Worm (Caenorhabditis elegans): ENCODE results near the gene osm-5.

ce11 chrX:2950234-2950633, 33.8 kb upstream of the osm-5 start:
- TF ChIP-seq ceh-100 (GFP tag; IDR thresholded peaks at IDR 0.05) = no peak
- TF ChIP-seq hmg-1.2 (GFP tag; IDR thresholded peaks at IDR 0.05) = no peak
- TF ChIP-seq snpc-4 (GFP tag; optimal IDR thresholded peaks at IDR 0.05) = no peak
- no peak for TF ChIP-seq snpc-4 (tag; optimal IDR thresholded peaks at IDR 0.05)
- no peak for TF ChIP-seq nfya-1 (tag; optimal IDR thresholded peaks at IDR 0.05; ENCODE audit: borderline replicate concordance, insufficient read depth)
- no peak for TF ChIP-seq F55B11.4 (tag; optimal IDR thresholded peaks at IDR 0.05; ENCODE audit: borderline replicate concordance, insufficient read depth)
- TF ChIP-seq F22D6.2 (tag; optimal IDR thresholded peaks at IDR 0.05) = no peak
- no peak for TF ChIP-seq ama-1 (optimal IDR thresholded peaks at IDR 0.05)
- no peak for TF ChIP-seq ama-1 (GFP tag; optimal IDR thresholded peaks at IDR 0.05)
- TF ChIP-seq egl-18 (GFP tag; IDR thresholded peaks at IDR 0.05) = no peak
- no peak for TF ChIP-seq tbp1 (GFP tag; optimal IDR thresholded peaks at IDR 0.05)
- TF ChIP-seq ceh-91 (GFP tag; IDR thresholded peaks at IDR 0.05) = no peak
- no peak for TF ChIP-seq unc-62 (GFP tag; optimal IDR thresholded peaks at IDR 0.05)
